Fruit fly (Drosophila melanogaster): Measurements from ENCODE around the gene CAH8.

dm6 chr3R:22339510-22339909 is 50.0 kb downstream of the CAH8 start:
- TF ChIP-seq EcR (GFP tag; optimal IDR thresholded peaks at IDR 0.05), result no peak
- TF ChIP-seq Pif1A (GFP tag; optimal IDR thresholded peaks at IDR 0.05), result peak; percentile 71
- TF ChIP-seq CG10348 (GFP tag; IDR thresholded peaks at IDR 0.05), result no peak
- TF ChIP-seq CG8159 (tag; optimal IDR thresholded peaks at IDR 0.05), result peak; percentile 77
- peak; percentile 49 for TF ChIP-seq gl (tag; optimal IDR thresholded peaks at IDR 0.05)
- TF ChIP-seq D1 (tag; optimal IDR thresholded peaks at IDR 0.05), result no peak

All from whole organism, pupa.